Fruit fly (Drosophila melanogaster) whole organism: ENCODE data around the gene CG9512.

Experiments
- CG8478 ChIP-seq: fragments of >200 bp; optimal IDR thresholded peaks from 2 replicates; lab custom pipeline; 2018; ENCODE audit warnings: inconsistent platforms
- Dll ChIP-seq: fragments of >200 bp; optimal IDR thresholded peaks from 2 replicates; lab custom pipeline; 2017
- EcR ChIP-seq, 2 experiments: fragments of >200 bp; optimal IDR thresholded peaks; 2 replicates each; lab custom pipeline; 2017; ENCODE audit warnings: missing biosample characterization in 2 of 2, missing genetic modification characterization in 2 of 2, missing genetic modification reagents in 2 of 2
- pan ChIP-seq: fragments of >200 bp; optimal IDR thresholded peaks from 2 replicates; lab custom pipeline; 2017
- psq ChIP-seq: fragments of >200 bp; optimal IDR thresholded peaks from 2 replicates; lab custom pipeline; 2017
- usp ChIP-seq: fragments of >200 bp; optimal IDR thresholded peaks from 2 replicates; lab custom pipeline; 2017; ENCODE audit warnings: missing biosample characterization, missing genetic modification characterization, mixed read lengths

- no peak for TF ChIP-seq pan
- TF ChIP-seq usp (GFP tag; lab: Kevin White, UChicago) = no peak
- TF ChIP-seq CG8478 = no peak
- no peak for TF ChIP-seq EcR (GFP tag; optimal IDR thresholded peaks at IDR 0.05; lab: Kevin White, UChicago)
- no peak for TF ChIP-seq Dll (lab: Kevin White, UChicago)
- no peak for TF ChIP-seq psq (lab: Kevin White, UChicago)
Measured at dm6 chrX:14897592-14897991, 7.8 kb downstream of the CG9512 start.
